Worm (Caenorhabditis elegans): ENCODE data around the gene nurf-1.

ce11 chrII:14433712-14434352 lies 43.3 kb downstream of the nurf-1 start:
- TF ChIP-seq him-1 (tag; optimal IDR thresholded peaks at IDR 0.05), result no peak
- TF ChIP-seq W03F9.2 (tag; optimal IDR thresholded peaks at IDR 0.05), result no peak
- TF ChIP-seq dao-5 (tag; optimal IDR thresholded peaks at IDR 0.05), result no peak

All from whole organism, L4/young adult.